Fruit fly (Drosophila melanogaster) whole organism, embryonic: Measurements from ENCODE around the gene Glyat.
A peak's percentile ranks its signal among the peaks of the same experiment; 100 is the strongest.

Experiments used
- Atf-2 ChIP-seq: fragments of 200-800 bp; sonication (Bioruptor generic); optimal IDR thresholded peaks from 2 replicates; lab custom pipeline; 2016; ENCODE audit warnings: missing biosample characterization, missing genetic modification characterization
- Bdp1 ChIP-seq: fragments of 200-800 bp; sonication (Bioruptor generic); optimal IDR thresholded peaks from 3 replicates; lab custom pipeline; 2016; ENCODE audit warnings: missing biosample characterization, missing genetic modification characterization
- BtbVII ChIP-seq: fragments of 200-800 bp; sonication (Bioruptor generic); optimal IDR thresholded peaks from 3 replicates; lab custom pipeline; 2017; ENCODE audit warnings: missing biosample characterization, mild to moderate bottlenecking, missing genetic modification characterization
- CG10147 ChIP-seq: fragments of 200-800 bp; sonication (Bioruptor generic); optimal IDR thresholded peaks from 2 replicates; lab custom pipeline; 2019; ENCODE audit warnings: missing biosample characterization, mild to moderate bottlenecking, missing genetic modification characterization, moderate library complexity
- CG10267 ChIP-seq: fragments of 200-800 bp; sonication (Bioruptor generic); optimal IDR thresholded peaks from 2 replicates; lab custom pipeline; 2018; ENCODE audit warnings: missing biosample characterization, mild to moderate bottlenecking, missing genetic modification characterization, moderate library complexity
- CG12769 ChIP-seq: fragments of 200-800 bp; sonication (Bioruptor generic); optimal IDR thresholded peaks from 2 replicates; lab custom pipeline; 2019; ENCODE audit warnings: missing biosample characterization, mild to moderate bottlenecking, missing genetic modification characterization, moderate library complexity
- CG13287 ChIP-seq: fragments of 200-800 bp; sonication (Bioruptor generic); IDR thresholded peaks from 2 replicates; pipeline ENCODE4 v1.3.6; 2022; ENCODE audit warnings: missing biosample characterization, missing genetic modification characterization; ENCODE audit not compliant: partially characterized antibody
- CG13624 ChIP-seq: fragments of 200-800 bp; sonication (Bioruptor generic); optimal IDR thresholded peaks from 2 replicates; lab custom pipeline; 2016; ENCODE audit warnings: missing biosample characterization, missing genetic modification characterization
- CG15011 ChIP-seq: fragments of 200-800 bp; sonication (Bioruptor generic); optimal IDR thresholded peaks from 3 replicates; lab custom pipeline; 2018; ENCODE audit warnings: missing biosample characterization, mild to moderate bottlenecking, missing genetic modification characterization
- CG17328 ChIP-seq: fragments of 200-800 bp; sonication (Bioruptor generic); IDR thresholded peaks from 2 replicates; pipeline ENCODE4 v1.3.6; 2022; ENCODE audit warnings: missing biosample characterization, missing genetic modification characterization
- CG17568 ChIP-seq: fragments of 200-800 bp; sonication (Bioruptor generic); optimal IDR thresholded peaks from 2 replicates; lab custom pipeline; 2018; ENCODE audit warnings: missing biosample characterization, mild to moderate bottlenecking, missing genetic modification characterization, moderate library complexity
- CG17802 ChIP-seq: fragments of 200-800 bp; sonication (Bioruptor generic); optimal IDR thresholded peaks from 2 replicates; lab custom pipeline; 2018; ENCODE audit warnings: missing biosample characterization, mild to moderate bottlenecking, missing genetic modification characterization, moderate library complexity
- CG18011 ChIP-seq: fragments of 200-800 bp; sonication (Bioruptor generic); optimal IDR thresholded peaks from 2 replicates; lab custom pipeline; 2017; ENCODE audit warnings: missing biosample characterization, missing genetic modification characterization, mild to moderate bottlenecking, moderate library complexity, missing genotype
- CG2889 ChIP-seq: fragments of 200-800 bp; sonication (Bioruptor generic); IDR thresholded peaks from 3 replicates; pipeline ENCODE4 v1.3.6; 2022; ENCODE audit warnings: missing biosample characterization, missing genetic modification characterization
- CG30403 ChIP-seq: fragments of 200-800 bp; sonication (Bioruptor generic); optimal IDR thresholded peaks from 3 replicates; lab custom pipeline; 2016; ENCODE audit warnings: missing biosample characterization, missing genetic modification characterization
- CG3065 ChIP-seq: fragments of 200-800 bp; sonication (Bioruptor generic); optimal IDR thresholded peaks from 2 replicates; lab custom pipeline; 2016; ENCODE audit warnings: missing biosample characterization, missing genetic modification characterization
- CG3281 ChIP-seq: fragments of 200-800 bp; sonication (Bioruptor generic); optimal IDR thresholded peaks from 3 replicates; lab custom pipeline; 2017; ENCODE audit warnings: missing biosample characterization, mild to moderate bottlenecking, missing genetic modification characterization
- CG34376 ChIP-seq: fragments of 200-800 bp; sonication (Bioruptor generic); optimal IDR thresholded peaks from 2 replicates; lab custom pipeline; 2018; ENCODE audit warnings: missing biosample characterization, mild to moderate bottlenecking, missing genetic modification characterization
- CG34422 ChIP-seq: fragments of 200-800 bp; sonication (Bioruptor generic); IDR thresholded peaks from 3 replicates; pipeline ENCODE4 v1.3.6; 2022; ENCODE audit warnings: missing biosample characterization, missing genetic modification characterization
- CG5180 ChIP-seq: fragments of 200-800 bp; sonication (Bioruptor generic); optimal IDR thresholded peaks from 3 replicates; lab custom pipeline; 2017; ENCODE audit warnings: missing biosample characterization, missing genetic modification characterization, mild to moderate bottlenecking, moderate library complexity, missing genetic modification reagents
- CG5245 ChIP-seq: fragments of 200-800 bp; sonication (Bioruptor generic); optimal IDR thresholded peaks from 3 replicates; lab custom pipeline; 2016; ENCODE audit warnings: missing biosample characterization, missing genetic modification characterization
- CG7786 ChIP-seq: fragments of 200-800 bp; sonication (Bioruptor generic); optimal IDR thresholded peaks from 2 replicates; lab custom pipeline; 2016; ENCODE audit warnings: missing biosample characterization, missing genetic modification characterization
- CG7839 ChIP-seq: fragments of 200-800 bp; sonication (Bioruptor generic); optimal IDR thresholded peaks from 3 replicates; lab custom pipeline; 2018; ENCODE audit warnings: missing biosample characterization, mild to moderate bottlenecking, missing genetic modification characterization, moderate library complexity
- CG9215 ChIP-seq: fragments of 200-800 bp; sonication (Bioruptor generic); IDR thresholded peaks from 2 replicates; pipeline ENCODE4 v1.3.6; 2022; ENCODE audit warnings: missing biosample characterization, missing genetic modification characterization
- CTCF ChIP-seq: fragments of 200-800 bp; sonication (Bioruptor generic); optimal IDR thresholded peaks from 2 replicates; lab custom pipeline; 2017; ENCODE audit warnings: missing biosample characterization, mild to moderate bottlenecking, missing genetic modification characterization, moderate library complexity
- D19B ChIP-seq: fragments of 200-800 bp; sonication (Bioruptor generic); optimal IDR thresholded peaks from 2 replicates; lab custom pipeline; 2017; ENCODE audit warnings: missing biosample characterization, mild to moderate bottlenecking, missing genetic modification characterization
- Dip3 ChIP-seq: fragments of 200-800 bp; sonication (Bioruptor generic); optimal IDR thresholded peaks from 3 replicates; lab custom pipeline; 2016; ENCODE audit warnings: missing biosample characterization, missing genetic modification characterization
- Dref ChIP-seq: fragments of 200-800 bp; sonication (Bioruptor generic); IDR thresholded peaks from 2 replicates; pipeline ENCODE4 v1.3.6; 2022; ENCODE audit warnings: missing biosample characterization, missing genetic modification characterization
- E2f1 ChIP-seq: fragments of 200-800 bp; sonication (Bioruptor generic); IDR thresholded peaks from 2 replicates; pipeline ENCODE4 v1.3.6; 2022; ENCODE audit warnings: missing biosample characterization, missing genetic modification characterization
- Fer1 ChIP-seq: fragments of 200-800 bp; sonication (Bioruptor generic); optimal IDR thresholded peaks from 2 replicates; lab custom pipeline; 2017; ENCODE audit warnings: missing biosample characterization, mild to moderate bottlenecking, missing genetic modification characterization
- Fer3 ChIP-seq: fragments of 200-800 bp; sonication (Bioruptor generic); optimal IDR thresholded peaks from 2 replicates; lab custom pipeline; 2018; ENCODE audit warnings: missing biosample characterization, mild to moderate bottlenecking, missing genetic modification characterization, moderate library complexity
- GATAe ChIP-seq: fragments of 200-800 bp; sonication (Bioruptor generic); conservative IDR thresholded peaks from 2 replicates; pipeline ENCODE4 v1.3.6; 2022; ENCODE audit warnings: missing biosample characterization, missing genetic modification characterization
- Hr78 ChIP-seq, 2 experiments: fragments of 200-800 bp in 1 of 2; fragments of >200 bp in 1 of 2; sonication (Bioruptor generic) in 1 of 2; optimal IDR thresholded peaks; 2 replicates each; lab custom pipeline; 2017 to 2019; ENCODE audit warnings: missing biosample characterization in 2 of 2, missing genetic modification characterization in 2 of 2, mild to moderate bottlenecking in 1 of 2, moderate library complexity in 1 of 2
- Lpt ChIP-seq: fragments of >200 bp; optimal IDR thresholded peaks from 2 replicates; lab custom pipeline; 2018; ENCODE audit warnings: missing biosample characterization, missing genetic modification characterization
- Mad ChIP-seq: fragments of 200-800 bp; sonication (Bioruptor generic); optimal IDR thresholded peaks from 2 replicates; lab custom pipeline; 2016; ENCODE audit warnings: missing biosample characterization, missing genetic modification characterization
- Oaz ChIP-seq: fragments of 200-800 bp; sonication (Bioruptor generic); IDR thresholded peaks from 2 replicates; pipeline ENCODE4 v1.3.6; 2022; ENCODE audit warnings: missing biosample characterization, missing genetic modification characterization
- Optix ChIP-seq: fragments of 200-800 bp; sonication (Bioruptor generic); IDR thresholded peaks from 3 replicates; pipeline ENCODE4 v1.3.6; 2022; ENCODE audit warnings: missing biosample characterization, missing genetic modification characterization
- Usf ChIP-seq: fragments of 200-800 bp; sonication (Bioruptor generic); optimal IDR thresholded peaks from 2 replicates; lab custom pipeline; 2017; ENCODE audit warnings: missing genotype, missing biosample characterization, missing genetic modification characterization
- ap ChIP-seq: fragments of 200-800 bp; sonication (Bioruptor generic); IDR thresholded peaks from 2 replicates; pipeline ENCODE4 v1.3.6; 2022; ENCODE audit warnings: missing biosample characterization, missing genetic modification characterization
- btn ChIP-seq: fragments of 200-800 bp; sonication (Bioruptor generic); optimal IDR thresholded peaks from 2 replicates; lab custom pipeline; 2016; ENCODE audit warnings: missing biosample characterization, missing genetic modification characterization
- crp ChIP-seq, 2 experiments: fragments of 200-800 bp; sonication (Bioruptor generic); optimal IDR thresholded peaks; 2 replicates in 1 of 2; 3 replicates in 1 of 2; lab custom pipeline; 2017; ENCODE audit warnings: missing biosample characterization in 2 of 2, missing genetic modification characterization in 2 of 2, mild to moderate bottlenecking in 1 of 2, moderate library complexity in 1 of 2
- exex ChIP-seq: fragments of 200-800 bp; sonication (Bioruptor generic); optimal IDR thresholded peaks from 4 replicates; lab custom pipeline; 2018; ENCODE audit warnings: missing biosample characterization, mild to moderate bottlenecking, missing genetic modification characterization, moderate library complexity
- fd3F ChIP-seq: fragments of 200-800 bp; sonication (Bioruptor generic); optimal IDR thresholded peaks from 2 replicates; lab custom pipeline; 2018; ENCODE audit warnings: missing biosample characterization, mild to moderate bottlenecking, missing genetic modification characterization, moderate library complexity
- gcm ChIP-seq: fragments of 200-800 bp; sonication (Bioruptor generic); optimal IDR thresholded peaks from 2 replicates; lab custom pipeline; 2019; ENCODE audit warnings: missing biosample characterization, mild to moderate bottlenecking, missing genetic modification characterization, moderate library complexity
- kah ChIP-seq: fragments of 200-800 bp; sonication (Bioruptor generic); optimal IDR thresholded peaks from 2 replicates; lab custom pipeline; 2018; ENCODE audit warnings: missing biosample characterization, mild to moderate bottlenecking, missing genetic modification characterization
- pho ChIP-seq: fragments of 200-800 bp; sonication (Bioruptor generic); optimal IDR thresholded peaks from 2 replicates; lab custom pipeline; 2016; ENCODE audit warnings: missing biosample characterization, missing genetic modification characterization
- sqz ChIP-seq: fragments of 200-800 bp; sonication (Bioruptor generic); optimal IDR thresholded peaks from 3 replicates; lab custom pipeline; 2018; ENCODE audit warnings: missing biosample characterization, mild to moderate bottlenecking, missing genetic modification characterization
- tll ChIP-seq, 2 experiments: fragments of 200-800 bp in 1 of 2; fragments of >200 bp in 1 of 2; sonication (Bioruptor generic) in 1 of 2; optimal IDR thresholded peaks; 2 replicates each; lab custom pipeline; 2017 to 2019; ENCODE audit warnings: missing biosample characterization in 2 of 2, missing genetic modification characterization in 2 of 2, mild to moderate bottlenecking in 1 of 2, moderate library complexity in 1 of 2
- yki ChIP-seq: fragments of >200 bp; optimal IDR thresholded peaks from 3 replicates; lab custom pipeline; 2018

The Glyat gene

dm6 chr2L:7993984-7994854 lies 16.2 kb downstream of the Glyat start, which contains the start of gene pes (continued):
- peak; percentile 96 for TF ChIP-seq CG7839 (tag; lab: Kevin White, UChicago)
- peak; percentile 50 for TF ChIP-seq CG7786 (GFP tag; lab: Kevin White, UChicago)
- peak; percentile 96 for TF ChIP-seq BtbVII (GFP tag; lab: Kevin White, UChicago)
- TF ChIP-seq pho = peak; percentile 82
- no peak for TF ChIP-seq Dref
- peak; percentile 36 for TF ChIP-seq CG30403 (GFP tag; lab: Kevin White, UChicago)
- TF ChIP-seq crp (GFP tag; optimal IDR thresholded peaks at IDR 0.05; lab: Kevin White, UChicago) = peak in 1 of 2 experiments; percentile 24
- TF ChIP-seq CG34376 (GFP tag; lab: Kevin White, UChicago) = peak; percentile 98
- TF ChIP-seq CG12769 (tag; lab: Kevin White, UChicago) = peak; percentile 50
- peak; percentile 81 for TF ChIP-seq Oaz (GFP tag; lab: Robert Waterston, UW)
- TF ChIP-seq CG13287 (GFP tag; lab: Robert Waterston, UW) = peak; percentile 56; the same call in 1 of the 2 replicates
- TF ChIP-seq CG9215 (GFP tag; lab: Robert Waterston, UW) = peak; percentile 95
- peak; percentile 94 for TF ChIP-seq E2f1 (GFP tag; lab: Robert Waterston, UW)
- peak; percentile 96 for TF ChIP-seq CG3281
- TF ChIP-seq CG10267 (tag; lab: Kevin White, UChicago) = peak; percentile 89
- TF ChIP-seq CTCF (GFP tag; lab: Kevin White, UChicago) = peak; percentile 53
- no peak for TF ChIP-seq CG18011 (GFP tag; lab: Kevin White, UChicago)
- peak; percentile 59 for TF ChIP-seq btn (GFP tag; lab: Kevin White, UChicago)
- peak; percentile 84 for TF ChIP-seq fd3F (GFP tag; lab: Kevin White, UChicago)
- no peak for TF ChIP-seq gcm (GFP tag; lab: Kevin White, UChicago)
- peak; percentile 25 for TF ChIP-seq yki (lab: Kevin White, UChicago)
- peak; percentile 90 for TF ChIP-seq CG13624 (GFP tag; lab: Kevin White, UChicago)
- peak; percentile 86 for TF ChIP-seq Atf-2
- TF ChIP-seq Optix (GFP tag; lab: Robert Waterston, UW) = peak; percentile 91
- TF ChIP-seq CG34422 (GFP tag; lab: Robert Waterston, UW) = peak; percentile 95
- peak; percentile 87 for TF ChIP-seq Mad (GFP tag; lab: Kevin White, UChicago)
- peak; percentile 90 for TF ChIP-seq Dip3 (GFP tag; lab: Kevin White, UChicago)
- TF ChIP-seq exex = peak; percentile 90
- peak; percentile 86 for TF ChIP-seq kah (GFP tag; lab: Kevin White, UChicago)
- no peak for TF ChIP-seq CG3065 (GFP tag; lab: Kevin White, UChicago)
- no peak for TF ChIP-seq Bdp1
- peak; percentile 97 for TF ChIP-seq Fer1 (GFP tag; lab: Kevin White, UChicago)
- peak; percentile 80 for TF ChIP-seq CG5180 (GFP tag; lab: Kevin White, UChicago)
- peak; percentile 95 for TF ChIP-seq CG10147 (GFP tag; lab: Kevin White, UChicago)
- TF ChIP-seq tll (GFP tag; optimal IDR thresholded peaks at IDR 0.05; lab: Kevin White, UChicago) = peak; percentile 55 to 59
- TF ChIP-seq sqz = peak; percentile 90
- TF ChIP-seq CG15011 (GFP tag; lab: Kevin White, UChicago) = peak; percentile 89
- TF ChIP-seq Lpt = no peak
- TF ChIP-seq Hr78 (GFP tag; optimal IDR thresholded peaks at IDR 0.05; lab: Kevin White, UChicago) = peak in 1 of 2 experiments; percentile 82
- TF ChIP-seq CG2889 = no peak
- TF ChIP-seq CG5245 (GFP tag; lab: Kevin White, UChicago) = peak; percentile 90
- peak; percentile 88 for TF ChIP-seq D19B (GFP tag; lab: Kevin White, UChicago)
- peak; percentile 66 for TF ChIP-seq Usf (GFP tag; lab: Kevin White, UChicago)
- peak; percentile 95 for TF ChIP-seq GATAe (GFP tag; lab: Robert Waterston, UW)
- TF ChIP-seq CG17328 (GFP tag; lab: Robert Waterston, UW) = peak; percentile 47; the same call in 1 of the 2 replicates
- peak; percentile 36 for TF ChIP-seq CG17568 (GFP tag; lab: Kevin White, UChicago)
- TF ChIP-seq ap (GFP tag; lab: Robert Waterston, UW) = peak; percentile 67
- TF ChIP-seq CG17802 (tag; lab: Kevin White, UChicago) = peak; percentile 61
- TF ChIP-seq Fer3 (tag; lab: Kevin White, UChicago) = peak; percentile 92
